Fruit fly (Drosophila melanogaster): ENCODE results near the gene epsilonCOP.

Gene epsilonCOP

DNA sequence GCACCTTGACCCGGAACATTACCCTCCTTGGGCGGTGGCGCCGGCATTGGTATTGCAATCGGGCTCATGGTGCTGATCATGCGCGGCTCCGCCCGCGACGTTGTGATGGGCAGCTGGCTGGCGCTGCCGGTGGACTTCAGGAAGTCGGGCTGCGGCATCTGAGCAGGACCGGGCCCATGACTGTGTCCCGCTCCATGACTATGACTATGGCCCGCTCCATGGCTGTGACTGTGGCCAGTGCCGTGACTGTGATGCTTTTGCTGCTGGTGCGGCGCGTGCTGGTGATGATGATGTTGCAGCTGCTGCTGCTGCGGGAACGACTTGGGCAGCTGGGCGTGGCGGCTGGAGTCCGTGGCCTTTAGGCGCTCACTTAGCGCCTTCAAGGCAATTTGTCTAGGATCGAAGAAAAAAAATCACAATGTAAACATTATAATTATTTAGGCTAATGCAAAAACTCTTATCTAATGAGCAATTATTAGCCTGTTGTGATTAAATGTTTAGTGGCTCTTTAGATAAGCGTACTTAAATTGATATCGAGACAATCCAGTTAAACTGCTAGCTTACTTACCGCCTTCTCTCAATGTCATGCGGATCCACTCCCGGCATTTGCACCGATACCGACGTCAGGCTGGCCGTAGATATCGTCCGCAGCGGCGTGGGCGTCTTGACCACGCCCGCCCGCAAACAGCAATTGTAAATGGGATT, 13.9 kb upstream of the epsilonCOP start:
- TF ChIP-seq fd96Ca (GFP tag; IDR thresholded peaks at IDR 0.05) (0 out of 3 replicates have a peak, but pooled peaks have one; percentile 10), CG34367 (tag; optimal IDR thresholded peaks at IDR 0.05) (no peak), CG8301 (tag; optimal IDR thresholded peaks at IDR 0.05) (no peak), rn (GFP tag; IDR thresholded peaks at IDR 0.05) (no peak), CG8159 (tag; optimal IDR thresholded peaks at IDR 0.05) (no peak), CG4496 (GFP tag; IDR thresholded peaks at IDR 0.05) (no peak)

- no peak for TF ChIP-seq CG13204 (GFP tag; optimal IDR thresholded peaks at IDR 0.05)
Observed at dm6 chr2L:6476753-6477152, 12.1 kb upstream of the epsilonCOP start, which contains the start of gene CG9536. Gene CG9536 (minus strand): TSS chr2L:6476975.

DNA sequence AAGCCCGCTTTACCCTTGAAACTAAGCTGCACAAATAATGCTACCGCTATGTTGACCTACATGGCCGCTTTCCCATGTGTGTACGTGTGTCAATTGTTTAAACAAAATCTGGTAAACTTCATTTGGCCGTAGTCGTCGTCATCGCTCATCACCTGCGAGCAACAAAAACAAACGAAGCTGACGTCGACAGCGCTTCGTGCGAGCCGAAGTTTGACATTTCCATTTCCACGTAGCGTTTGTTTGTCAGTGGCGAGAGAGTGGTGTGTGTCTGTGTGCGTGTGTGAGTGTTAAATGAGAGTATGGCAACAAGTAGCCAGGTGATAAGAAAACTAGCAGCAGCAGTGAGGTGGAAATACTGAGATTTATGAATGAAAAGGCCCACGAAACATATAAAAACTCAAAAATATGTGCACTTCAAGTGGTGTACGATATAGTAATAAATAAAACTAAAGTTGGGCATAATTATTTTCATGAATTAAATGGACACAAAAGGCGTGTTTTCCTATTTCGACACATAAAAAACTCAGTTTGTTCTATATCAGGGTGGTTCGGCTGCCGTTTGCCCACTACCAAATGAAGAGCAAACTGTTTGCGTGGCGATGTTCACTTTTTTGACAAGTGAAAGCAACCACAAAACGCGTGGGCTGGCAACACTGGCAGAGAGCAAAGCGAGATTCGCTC, 9.5 kb upstream of the epsilonCOP start:
- no peak for TF ChIP-seq Snoo (tag; optimal IDR thresholded peaks at IDR 0.05)
- TF ChIP-seq CG8301 (tag; optimal IDR thresholded peaks at IDR 0.05): peak; percentile 14
- no peak for TF ChIP-seq D1 (tag; optimal IDR thresholded peaks at IDR 0.05)
- no peak for TF ChIP-seq CG13204 (GFP tag; optimal IDR thresholded peaks at IDR 0.05)
- no peak for TF ChIP-seq gl (tag; optimal IDR thresholded peaks at IDR 0.05)
- peak; percentile 5 for TF ChIP-seq EcR (GFP tag; optimal IDR thresholded peaks at IDR 0.05)
- no peak for TF ChIP-seq CG4496 (GFP tag; IDR thresholded peaks at IDR 0.05)
- no peak for TF ChIP-seq CG10348 (GFP tag; IDR thresholded peaks at IDR 0.05)
- no peak for TF ChIP-seq rn (GFP tag; IDR thresholded peaks at IDR 0.05)
- TF ChIP-seq CG9948 (tag; optimal IDR thresholded peaks at IDR 0.05): no peak
- TF ChIP-seq CG12605 (GFP tag; IDR thresholded peaks at IDR 0.05): peak; percentile 55
- TF ChIP-seq CG17806 (tag; optimal IDR thresholded peaks at IDR 0.05): no peak
- peak; percentile 25 for TF ChIP-seq CG14655 (GFP tag; optimal IDR thresholded peaks at IDR 0.05)
- TF ChIP-seq Ets98B (GFP tag; IDR thresholded peaks at IDR 0.05): no peak
- TF ChIP-seq CG8159 (tag; optimal IDR thresholded peaks at IDR 0.05): no peak
- no peak for TF ChIP-seq CG15710 (tag; optimal IDR thresholded peaks at IDR 0.05)
- TF ChIP-seq fd96Ca (GFP tag; IDR thresholded peaks at IDR 0.05): no peak
- TF ChIP-seq Pif1A (GFP tag; optimal IDR thresholded peaks at IDR 0.05): no peak
- TF ChIP-seq CG34367 (tag; optimal IDR thresholded peaks at IDR 0.05): no peak
- TF ChIP-seq Pif1B (GFP tag; optimal IDR thresholded peaks at IDR 0.05): no peak
- no peak; the same call in 1 of the 2 replicates for TF ChIP-seq CG32121 (GFP tag; IDR thresholded peaks at IDR 0.05)

DNA sequence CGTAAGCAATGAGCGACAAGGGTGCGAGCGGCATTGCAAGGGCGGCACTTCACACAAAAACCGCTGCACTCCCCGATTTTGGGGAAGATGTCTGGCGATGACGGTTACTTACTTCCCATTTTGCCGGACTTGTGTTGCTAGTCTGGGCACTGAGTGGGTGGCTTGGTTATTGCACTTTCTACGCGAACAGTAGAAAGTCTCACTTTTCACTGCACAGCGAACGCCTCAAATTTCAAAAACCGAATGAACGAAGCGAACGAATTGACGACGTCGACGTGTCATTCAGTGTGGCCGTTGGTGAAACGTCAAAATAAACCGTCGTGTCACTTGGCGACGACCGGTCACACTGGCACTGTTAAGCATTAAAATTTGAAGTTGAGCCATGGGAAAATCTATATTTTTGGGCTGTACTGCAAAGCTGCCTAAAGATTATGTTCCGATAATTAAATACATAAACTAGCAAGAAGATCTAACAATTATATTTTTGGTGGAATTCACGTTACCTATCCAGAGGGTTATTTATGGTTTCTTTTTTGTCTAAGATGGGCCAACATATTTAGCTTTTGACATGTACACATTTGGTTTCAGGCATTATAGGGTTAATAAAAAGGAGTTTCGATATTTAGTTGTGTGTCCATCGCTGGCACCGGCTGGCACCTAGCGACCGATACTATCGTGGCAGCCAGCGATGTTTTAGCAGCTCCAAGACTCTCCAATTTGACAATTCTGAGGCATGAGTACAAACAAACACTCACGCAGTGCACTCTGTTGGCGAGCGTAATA, 8.5 kb upstream of the epsilonCOP start, which contains the start of the genes Sec61alpha and Daxx:
Gene Sec61alpha, minus strand, starts transcription at position 364 of the 783 bp plus-strand sequence.
Gene Daxx, plus strand, starts transcription at position 718 of the 783 bp plus-strand sequence.
- peak; percentile 63 for TF ChIP-seq Snoo (tag; optimal IDR thresholded peaks at IDR 0.05)
- TF ChIP-seq CG8301 (tag; optimal IDR thresholded peaks at IDR 0.05): peak; percentile 71
- no peak for TF ChIP-seq EcR (GFP tag; optimal IDR thresholded peaks at IDR 0.05)
- TF ChIP-seq CG13204 (GFP tag; optimal IDR thresholded peaks at IDR 0.05): no peak
- peak; percentile 77 for TF ChIP-seq CG8159 (tag; optimal IDR thresholded peaks at IDR 0.05)
- TF ChIP-seq CG32121 (GFP tag; IDR thresholded peaks at IDR 0.05): peak; percentile 65; the same call in 1 of the 2 replicates
- TF ChIP-seq CG10348 (GFP tag; IDR thresholded peaks at IDR 0.05): no peak
- TF ChIP-seq CG14655 (GFP tag; optimal IDR thresholded peaks at IDR 0.05): no peak
- TF ChIP-seq CG9948 (tag; optimal IDR thresholded peaks at IDR 0.05): peak; percentile 75
- no peak for TF ChIP-seq gl (tag; optimal IDR thresholded peaks at IDR 0.05)
- TF ChIP-seq CG12605 (GFP tag; IDR thresholded peaks at IDR 0.05): peak; percentile 19; the same call in 1 of the 2 replicates
- peak; percentile 56; the same call in 1 of the 2 replicates for TF ChIP-seq rn (GFP tag; IDR thresholded peaks at IDR 0.05)
- peak; percentile 78 for TF ChIP-seq CG15710 (tag; optimal IDR thresholded peaks at IDR 0.05)
- peak; percentile 78 for TF ChIP-seq CG17806 (tag; optimal IDR thresholded peaks at IDR 0.05)
- peak; percentile 78 for TF ChIP-seq CG4496 (GFP tag; IDR thresholded peaks at IDR 0.05)
- TF ChIP-seq Pif1A (GFP tag; optimal IDR thresholded peaks at IDR 0.05): no peak
- TF ChIP-seq D1 (tag; optimal IDR thresholded peaks at IDR 0.05): no peak
- TF ChIP-seq Pif1B (GFP tag; optimal IDR thresholded peaks at IDR 0.05): no peak
- peak; percentile 72 for TF ChIP-seq CG34367 (tag; optimal IDR thresholded peaks at IDR 0.05)
- peak; percentile 74 for TF ChIP-seq Ets98B (GFP tag; IDR thresholded peaks at IDR 0.05)
- peak; percentile 78 for TF ChIP-seq fd96Ca (GFP tag; IDR thresholded peaks at IDR 0.05)

DNA sequence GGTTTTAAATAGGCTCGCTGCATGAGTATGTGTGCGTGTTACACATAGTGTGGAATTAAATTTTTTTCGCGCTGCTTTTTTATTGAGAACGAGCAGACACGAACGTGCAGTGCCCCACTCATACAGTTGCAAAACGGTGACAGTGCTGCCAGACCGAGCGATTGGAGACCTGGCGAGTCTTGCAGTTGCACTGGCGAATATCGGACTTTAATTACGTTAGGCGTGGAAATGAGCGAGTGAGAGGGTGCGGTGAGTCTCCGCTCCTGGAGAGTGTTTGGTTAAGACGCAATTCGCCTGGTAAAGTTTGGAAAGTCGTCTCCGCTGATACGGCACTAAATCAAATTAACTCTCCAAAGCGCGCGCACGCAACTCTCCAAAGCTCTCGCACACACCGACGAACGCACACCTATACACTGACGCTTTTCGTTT, 7.6 kb upstream of the epsilonCOP start:
- TF ChIP-seq CG8301 (tag; optimal IDR thresholded peaks at IDR 0.05) (no peak), CG4496 (GFP tag; IDR thresholded peaks at IDR 0.05) (0 out of 3 replicates have a peak, but pooled peaks have one; percentile 9), fd96Ca (GFP tag; IDR thresholded peaks at IDR 0.05) (0 out of 3 replicates have a peak, but pooled peaks have one; percentile 17), CG32121 (GFP tag; IDR thresholded peaks at IDR 0.05) (0 out of 2 replicates have a peak, but pooled peaks have one; percentile 29), gl (tag; optimal IDR thresholded peaks at IDR 0.05) (no peak), Ets98B (GFP tag; IDR thresholded peaks at IDR 0.05) (peak; percentile 35), CG17806 (tag; optimal IDR thresholded peaks at IDR 0.05) (no peak), CG10348 (GFP tag; IDR thresholded peaks at IDR 0.05) (no peak), Snoo (tag; optimal IDR thresholded peaks at IDR 0.05) (no peak)
